Worm (Caenorhabditis elegans) whole organism, L1 larva: ENCODE results near the gene Y56A3A.33.

ENCODE experiments used
- blmp-1 ChIP-seq: fragments of 150-350 bp; optimal IDR thresholded peaks from 2 replicates; lab custom pipeline; 2014; ENCODE audit warnings: missing biosample characterization, missing genetic modification characterization
- dpl-1 ChIP-seq, 3 experiments: fragments of 150-350 bp in 2 of 3; sonication (generic microtip) in 1 of 3; optimal IDR thresholded peaks; 2 replicates each; lab custom pipeline; 2014 to 2017; ENCODE audit warnings: missing biosample characterization in 3 of 3, missing genetic modification characterization in 3 of 3, missing genetic modification reagents in 3 of 3
- hlh-17 ChIP-seq: fragments of 200-800 bp; sonication (Bioruptor generic); optimal IDR thresholded peaks from 2 replicates; lab custom pipeline; 2018; ENCODE audit warnings: missing genetic modification characterization, mild to moderate bottlenecking, missing compliant biosample characterization, moderate library complexity, borderline replicate concordance
- lin-15B ChIP-seq: fragments of 150-350 bp; sonication (generic microtip); optimal IDR thresholded peaks from 3 replicates; lab custom pipeline; 2014; ENCODE audit warnings: missing biosample characterization, missing genetic modification characterization
- nhr-28 ChIP-seq: fragments of 150-350 bp; optimal IDR thresholded peaks from 2 replicates; lab custom pipeline; 2014; ENCODE audit warnings: missing biosample characterization, missing genetic modification characterization
- nhr-76 ChIP-seq: sonication (generic microtip); optimal IDR thresholded peaks from 2 replicates; lab custom pipeline; 2017; ENCODE audit warnings: missing biosample characterization, missing genetic modification characterization
- nhr-90 ChIP-seq: sonication (generic microtip); optimal IDR thresholded peaks from 2 replicates; lab custom pipeline; 2016; ENCODE audit warnings: mild to moderate bottlenecking, missing genetic modification characterization, missing compliant biosample characterization; ENCODE audit not compliant: poor library complexity
- unc-130 ChIP-seq: fragments of 150-350 bp; optimal IDR thresholded peaks from 2 replicates; lab custom pipeline; 2017; ENCODE audit warnings: missing biosample characterization, missing genetic modification characterization, inconsistent platforms

DNA sequence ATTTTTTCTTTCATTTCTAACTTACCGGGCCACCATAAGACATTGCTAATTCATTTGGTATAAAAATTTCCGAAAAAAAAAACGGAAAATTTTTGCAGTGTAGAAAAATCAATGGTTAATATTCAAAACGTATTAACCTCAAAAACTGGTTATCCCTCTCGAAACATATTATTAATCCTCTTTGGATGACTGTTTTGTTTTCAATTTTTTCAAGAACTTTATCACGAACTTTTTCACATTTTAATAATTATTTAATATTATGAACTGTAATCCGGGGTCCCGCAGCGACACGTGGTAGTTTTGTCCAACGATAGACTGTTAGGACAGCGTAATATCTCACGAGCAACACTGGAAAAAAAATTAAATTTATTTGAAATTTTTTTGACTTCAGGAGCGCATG is 26.0 kb upstream of the Y56A3A.33 start, which contains the start of gene Y79H2A.12:
- TF ChIP-seq nhr-76 (no peak), lin-15B (tag; lab: Kevin White, UChicago) (no peak), blmp-1 (tag; lab: Kevin White, UChicago) (no peak), nhr-90 (tag; lab: Kevin White, UChicago) (no peak), dpl-1 (GFP tag; optimal IDR thresholded peaks at IDR 0.05; lab: Kevin White, UChicago) (no peak), hlh-17 (no peak), unc-130 (tag; lab: Kevin White, UChicago) (no peak), nhr-28 (tag; lab: Kevin White, UChicago) (no peak)
